Worm (Caenorhabditis elegans): ENCODE results near the gene wdr-60.

- TF ChIP-seq nhr-90 (tag; optimal IDR thresholded peaks at IDR 0.05; ENCODE audit: poor library complexity) = no peak
- no peak for TF ChIP-seq fos-1 (tag; optimal IDR thresholded peaks at IDR 0.05)
- TF ChIP-seq ztf-4 (tag; optimal IDR thresholded peaks at IDR 0.05) = no peak
- no peak for TF ChIP-seq pqm-1 (tag; optimal IDR thresholded peaks at IDR 0.05)
- no peak for TF ChIP-seq C16A3.4 (tag; optimal IDR thresholded peaks at IDR 0.05)
These were observed 23.7 kb downstream of the wdr-60 start for ce11 chrIII:5010723-5011122.
